Fruit fly (Drosophila melanogaster): ENCODE results near the gene CG43773.

dm6 chr2L:4021608-4022342, 14.3 kb downstream of the CG43773 start:
- TF ChIP-seq Myc (optimal IDR thresholded peaks at IDR 0.05): no peak
- no peak for TF ChIP-seq psq (optimal IDR thresholded peaks at IDR 0.05)
- TF ChIP-seq insv (optimal IDR thresholded peaks at IDR 0.05): no peak
- no peak for TF ChIP-seq h (optimal IDR thresholded peaks at IDR 0.05)
- TF ChIP-seq ttk (optimal IDR thresholded peaks at IDR 0.05): no peak
- TF ChIP-seq Sin3A (optimal IDR thresholded peaks at IDR 0.05): no peak
